Fruit fly (Drosophila melanogaster): Measurements from ENCODE around the gene Pdk1.

The Pdk1 gene

DNA sequence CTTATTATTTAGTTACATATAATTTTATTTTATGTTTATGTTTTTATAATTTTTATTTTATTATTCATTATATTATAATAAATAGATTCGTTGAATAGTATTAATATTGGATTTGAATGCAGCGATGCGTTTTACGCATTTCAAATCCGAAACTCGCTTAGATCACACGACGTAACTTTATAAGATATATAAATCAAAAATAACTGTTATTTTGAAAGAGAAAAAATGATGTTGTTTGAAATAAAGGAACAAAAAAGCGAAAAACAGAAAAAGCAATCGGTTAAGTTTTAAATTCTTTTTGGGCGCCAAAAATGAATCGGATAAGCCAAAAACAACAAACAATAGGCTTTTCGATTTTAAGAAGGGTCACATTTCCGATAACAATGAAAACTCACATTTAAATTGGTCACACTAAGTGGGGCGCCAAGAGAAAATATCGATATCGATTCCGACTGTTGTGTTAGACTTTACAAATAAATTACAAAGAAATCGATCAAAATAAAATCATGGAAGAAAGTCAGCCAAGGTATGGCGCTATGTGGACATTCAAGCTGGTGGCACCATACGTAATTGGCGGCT is 16.8 kb downstream of the Pdk1 start, which contains the start of gene CG6845 (continued):
- TF ChIP-seq Chrac-16 (GFP tag; optimal IDR thresholded peaks at IDR 0.05) (no peak), Hmr (GFP tag; optimal IDR thresholded peaks at IDR 0.05) (peak; percentile 36), CG32772 (GFP tag; IDR thresholded peaks at IDR 0.05) (no peak), wdn (GFP tag; IDR thresholded peaks at IDR 0.05) (no peak), CG2129 (GFP tag; IDR thresholded peaks at IDR 0.05; ENCODE audit: partially characterized antibody) (peak; percentile 40; the same call in 1 of the 2 replicates), aop (GFP tag; IDR thresholded peaks at IDR 0.05) (no peak), CG4328 (GFP tag; optimal IDR thresholded peaks at IDR 0.05) (no peak), CoRest (tag; optimal IDR thresholded peaks at IDR 0.05) (peak; percentile 38), CG6254 (GFP tag; optimal IDR thresholded peaks at IDR 0.05) (no peak), CG13296 (GFP tag; optimal IDR thresholded peaks at IDR 0.05) (no peak), insv (GFP tag; optimal IDR thresholded peaks at IDR 0.05) (no peak), CG14860 (GFP tag; IDR thresholded peaks at IDR 0.05; ENCODE audit: partially characterized antibody) (peak; percentile 84), CG10431 (GFP tag; optimal IDR thresholded peaks at IDR 0.05) (no peak), CG13894 (tag; optimal IDR thresholded peaks at IDR 0.05) (peak; percentile 25), emc (GFP tag; optimal IDR thresholded peaks at IDR 0.05) (no peak), CG1024 (GFP tag; IDR thresholded peaks at IDR 0.05) (no peak), CG8281 (tag; optimal IDR thresholded peaks at IDR 0.05) (no peak), fd64A (GFP tag; optimal IDR thresholded peaks at IDR 0.05) (no peak), CG16863 (GFP tag; optimal IDR thresholded peaks at IDR 0.05) (no peak), wor (GFP tag; IDR thresholded peaks at IDR 0.05) (no peak), fd102C (GFP tag; optimal IDR thresholded peaks at IDR 0.05) (no peak), CG11504 (tag; optimal IDR thresholded peaks at IDR 0.05) (no peak), ken (GFP tag; IDR thresholded peaks at IDR 0.05) (no peak), sna (GFP tag; IDR thresholded peaks at IDR 0.05; ENCODE audit: partially characterized antibody) (peak; percentile 85), CG10267 (tag; optimal IDR thresholded peaks at IDR 0.05) (peak; percentile 50), CG30431 (GFP tag; optimal IDR thresholded peaks at IDR 0.05) (no peak), CG14710 (tag; optimal IDR thresholded peaks at IDR 0.05) (peak; percentile 78), ERR (GFP tag; optimal IDR thresholded peaks at IDR 0.05) (no peak), CG15601 (tag; optimal IDR thresholded peaks at IDR 0.05) (peak; percentile 21), CG3407 (GFP tag; optimal IDR thresholded peaks at IDR 0.05) (no peak), CG10366 (GFP tag; IDR thresholded peaks at IDR 0.05) (no peak), trem (tag; optimal IDR thresholded peaks at IDR 0.05) (peak; percentile 81), GATAe (GFP tag; conservative IDR thresholded peaks at IDR 0.05) (no peak), CG13775 (GFP tag; optimal IDR thresholded peaks at IDR 0.05) (no peak), vvl (GFP tag; IDR thresholded peaks at IDR 0.05) (no peak), pan (optimal IDR thresholded peaks at IDR 0.05) (no peak), pan (GFP tag; optimal IDR thresholded peaks at IDR 0.05 in 1 of 2, IDR thresholded peaks at IDR 0.05 in 1 of 2) (no peak), slp2 (GFP tag; optimal IDR thresholded peaks at IDR 0.05) (no peak), CG17359 (tag; optimal IDR thresholded peaks at IDR 0.05) (no peak), Dip2 (GFP tag; IDR thresholded peaks at IDR 0.05) (no peak), phol (tag; optimal IDR thresholded peaks at IDR 0.05) (peak; percentile 34), Neu2 (GFP tag; optimal IDR thresholded peaks at IDR 0.05; ENCODE audit: borderline replicate concordance) (no peak), lov (optimal IDR thresholded peaks at IDR 0.05) (no peak), lov (GFP tag; IDR thresholded peaks at IDR 0.05) (no peak), Awh (GFP tag; IDR thresholded peaks at IDR 0.05) (no peak), CG2202 (tag; optimal IDR thresholded peaks at IDR 0.05) (no peak), dan (GFP tag; IDR thresholded peaks at IDR 0.05) (no peak), az2 (GFP tag; optimal IDR thresholded peaks at IDR 0.05) (no peak), HmgZ (tag; optimal IDR thresholded peaks at IDR 0.05) (peak; percentile 56), Usf (GFP tag; optimal IDR thresholded peaks at IDR 0.05) (no peak), CG7928 (GFP tag; optimal IDR thresholded peaks at IDR 0.05) (peak; percentile 15)

All from whole organism, embryonic.